Worm (Caenorhabditis elegans): ENCODE measurements around the gene mans-2.

- TF ChIP-seq dmd-4 (tag; optimal IDR thresholded peaks at IDR 0.05) (no peak), ceh-82 (tag; optimal IDR thresholded peaks at IDR 0.05) (no peak)
Measured at ce11 chrV:11960084-11960830, 25.0 kb downstream of the mans-2 start.
